Worm (Caenorhabditis elegans) whole organism, midembryonic: ENCODE results near the gene T19B10.12.

Experiments
- med-1 ChIP-seq: sonication (generic microtip); optimal IDR thresholded peaks from 2 replicates; lab custom pipeline; 2017; ENCODE audit warnings: missing genetic modification characterization, mild to moderate bottlenecking, missing compliant biosample characterization, antibody characterized with exemption, missing genetic modification reagents; ENCODE audit not compliant: insufficient read depth
- ztf-29 ChIP-seq: fragments of 200-800 bp; sonication (Bioruptor generic); IDR thresholded peaks from 2 replicates; pipeline ENCODE4 v1.3.6; 2022; ENCODE audit warnings: missing genetic modification reagents, missing genetic modification characterization, missing compliant biosample characterization

ce11 chrV:11234350-11234749, 16.5 kb upstream of the T19B10.12 start, which contains the start of gene T19B10.5:
- no peak for TF ChIP-seq med-1 (GFP tag; lab: Kevin White, UChicago)
- TF ChIP-seq ztf-29 (GFP tag; lab: Robert Waterston, UW) = no peak
